Worm (Caenorhabditis elegans) whole organism, L4/young adult: Measurements from ENCODE around the gene C15C7.6.

Source experiments
- W03F9.2 ChIP-seq: fragments of 150-350 bp; optimal IDR thresholded peaks from 2 replicates; lab custom pipeline; 2014; ENCODE audit warnings: missing biosample characterization, missing genetic modification characterization
- dao-5 ChIP-seq: sonication (generic microtip); optimal IDR thresholded peaks from 2 replicates; lab custom pipeline; 2016; ENCODE audit warnings: missing genotype, missing genetic modification characterization, moderate library complexity, missing compliant biosample characterization
- him-1 ChIP-seq: sonication (generic microtip); optimal IDR thresholded peaks from 2 replicates; lab custom pipeline; 2016; ENCODE audit warnings: missing genotype, missing genetic modification reagents, missing genetic modification characterization, missing compliant biosample characterization

- no peak for TF ChIP-seq W03F9.2 (tag; lab: Kevin White, UChicago)
- no peak for TF ChIP-seq him-1
- TF ChIP-seq dao-5 (tag; lab: Kevin White, UChicago), result no peak
Measured at ce11 chrX:3141704-3142103, 28.7 kb downstream of the C15C7.6 start.
